Fruit fly (Drosophila melanogaster) whole organism, pupa: ENCODE measurements around the gene CG4572.
A peak's percentile ranks its signal among the peaks of the same experiment; 100 is the strongest.

Experiments
- CG10348 ChIP-seq: fragments of 200-800 bp; sonication (Bioruptor generic); IDR thresholded peaks from 2 replicates; pipeline ENCODE4 v1.3.6; 2022; ENCODE audit warnings: missing biosample characterization, missing genetic modification characterization
- CG12605 ChIP-seq: fragments of 200-800 bp; sonication (Bioruptor generic); IDR thresholded peaks from 2 replicates; pipeline ENCODE4 v1.3.6; 2022; ENCODE audit warnings: missing biosample characterization, missing genetic modification characterization
- CG13204 ChIP-seq: fragments of 200-800 bp; sonication (Bioruptor generic); optimal IDR thresholded peaks from 2 replicates; lab custom pipeline; 2018; ENCODE audit warnings: missing biosample characterization, mild to moderate bottlenecking, missing genetic modification characterization, moderate library complexity
- CG14655 ChIP-seq: fragments of 200-800 bp; sonication (Bioruptor generic); optimal IDR thresholded peaks from 3 replicates; lab custom pipeline; 2017; ENCODE audit warnings: mild to moderate bottlenecking, missing biosample characterization, missing genetic modification reagents, missing genetic modification characterization
- CG15710 ChIP-seq: fragments of 200-800 bp; sonication (Bioruptor generic); optimal IDR thresholded peaks from 2 replicates; lab custom pipeline; 2018; ENCODE audit warnings: missing biosample characterization, mild to moderate bottlenecking, missing genetic modification characterization, moderate library complexity
- CG17806 ChIP-seq: fragments of 200-800 bp; sonication (Bioruptor generic); optimal IDR thresholded peaks from 2 replicates; lab custom pipeline; 2018; ENCODE audit warnings: missing biosample characterization, mild to moderate bottlenecking, missing genetic modification characterization, moderate library complexity
- CG32121 ChIP-seq: fragments of 200-800 bp; sonication (Bioruptor generic); IDR thresholded peaks from 2 replicates; pipeline ENCODE4 v1.3.6; 2022; ENCODE audit warnings: missing biosample characterization, missing genetic modification characterization
- CG34367 ChIP-seq: fragments of 200-800 bp; sonication (Bioruptor generic); optimal IDR thresholded peaks from 2 replicates; lab custom pipeline; 2018; ENCODE audit warnings: missing biosample characterization, mild to moderate bottlenecking, missing genetic modification characterization
- CG4496 ChIP-seq: fragments of 200-800 bp; sonication (Bioruptor generic); IDR thresholded peaks from 3 replicates; pipeline ENCODE4 v1.3.6; 2022; ENCODE audit warnings: missing biosample characterization, missing genetic modification characterization
- CG8159 ChIP-seq: fragments of 200-800 bp; sonication (Bioruptor generic); optimal IDR thresholded peaks from 3 replicates; lab custom pipeline; 2018; ENCODE audit warnings: missing biosample characterization, mild to moderate bottlenecking, missing genetic modification characterization, moderate library complexity
- CG8301 ChIP-seq: fragments of 200-800 bp; sonication (Bioruptor generic); optimal IDR thresholded peaks from 2 replicates; lab custom pipeline; 2018; ENCODE audit warnings: missing biosample characterization, mild to moderate bottlenecking, missing genetic modification characterization
- CG9948 ChIP-seq: fragments of 200-800 bp; sonication (Bioruptor generic); optimal IDR thresholded peaks from 2 replicates; lab custom pipeline; 2018; ENCODE audit warnings: missing biosample characterization, mild to moderate bottlenecking, missing genetic modification characterization, moderate library complexity
- D1 ChIP-seq: fragments of 200-800 bp; sonication (Bioruptor generic); optimal IDR thresholded peaks from 2 replicates; lab custom pipeline; 2018; ENCODE audit warnings: missing biosample characterization, mild to moderate bottlenecking, missing genetic modification characterization, moderate library complexity
- EcR ChIP-seq: fragments of 200-800 bp; sonication (Bioruptor generic); optimal IDR thresholded peaks from 3 replicates; lab custom pipeline; 2019; ENCODE audit warnings: missing biosample characterization, missing genetic modification characterization, mild to moderate bottlenecking, moderate library complexity, missing genetic modification reagents
- Ets98B ChIP-seq: fragments of 200-800 bp; sonication (Bioruptor generic); IDR thresholded peaks from 2 replicates; pipeline ENCODE4 v1.3.6; 2022; ENCODE audit warnings: missing biosample characterization, missing genetic modification characterization
- Pif1A ChIP-seq: fragments of 200-800 bp; sonication (Bioruptor generic); optimal IDR thresholded peaks from 3 replicates; lab custom pipeline; 2016; ENCODE audit warnings: missing biosample characterization, missing genetic modification characterization
- Pif1B ChIP-seq: fragments of 200-800 bp; sonication (Bioruptor generic); optimal IDR thresholded peaks from 3 replicates; lab custom pipeline; 2016; ENCODE audit warnings: missing biosample characterization, missing genetic modification characterization
- Snoo ChIP-seq: fragments of 200-800 bp; sonication (Bioruptor generic); optimal IDR thresholded peaks from 3 replicates; lab custom pipeline; 2017; ENCODE audit warnings: missing biosample characterization, mild to moderate bottlenecking, missing genetic modification characterization, inconsistent platforms
- fd96Ca ChIP-seq: fragments of 200-800 bp; sonication (Bioruptor generic); IDR thresholded peaks from 3 replicates; pipeline ENCODE4 v1.3.6; 2022; ENCODE audit warnings: missing biosample characterization, missing genetic modification characterization
- gl ChIP-seq: fragments of 200-800 bp; sonication (Bioruptor generic); optimal IDR thresholded peaks from 2 replicates; lab custom pipeline; 2018; ENCODE audit warnings: missing biosample characterization, mild to moderate bottlenecking, missing genetic modification characterization
- rn ChIP-seq: fragments of 200-800 bp; sonication (Bioruptor generic); IDR thresholded peaks from 2 replicates; pipeline ENCODE4 v1.3.6; 2022; ENCODE audit warnings: missing biosample characterization, missing genetic modification characterization

The CG4572 gene

dm6 chr3R:19820994-19821393, 43.2 kb downstream of the CG4572 start:
- TF ChIP-seq CG17806 (tag; lab: Kevin White, UChicago) (no peak), Snoo (tag; lab: Kevin White, UChicago) (no peak), CG10348 (GFP tag; lab: Robert Waterston, UW) (no peak), CG13204 (GFP tag; lab: Kevin White, UChicago) (no peak), Ets98B (peak; percentile 8; the same call in 1 of the 2 replicates), Pif1B (no peak), CG15710 (no peak), CG32121 (no peak), EcR (no peak), fd96Ca (peak; percentile 39; the same call in 1 of the 3 replicates), Pif1A (GFP tag; lab: Kevin White, UChicago) (no peak), CG4496 (0 out of 3 replicates have a peak, but pooled peaks have one; percentile 16), CG8301 (peak; percentile 42), D1 (tag; lab: Kevin White, UChicago) (no peak), CG8159 (tag; lab: Kevin White, UChicago) (no peak), rn (no peak), gl (tag; lab: Kevin White, UChicago) (no peak), CG12605 (no peak), CG34367 (tag; lab: Kevin White, UChicago) (no peak), CG14655 (GFP tag; lab: Kevin White, UChicago) (peak; percentile 57), CG9948 (no peak)

- TF ChIP-seq CG10348 (GFP tag; lab: Robert Waterston, UW) (no peak), D1 (tag; lab: Kevin White, UChicago) (no peak), CG17806 (tag; lab: Kevin White, UChicago) (no peak), CG34367 (tag; lab: Kevin White, UChicago) (no peak), Snoo (tag; lab: Kevin White, UChicago) (no peak), fd96Ca (no peak), rn (no peak), EcR (no peak)
Measured at dm6 chr3R:19816758-19817157, 47.4 kb downstream of the CG4572 start.

- TF ChIP-seq EcR = peak; percentile 53
- no peak for TF ChIP-seq CG34367 (tag; lab: Kevin White, UChicago)
Measured at dm6 chr3R:19813217-19813616, 51.0 kb downstream of the CG4572 start.
